Worm (Caenorhabditis elegans) whole organism, L4 larva: ENCODE measurements around the gene daf-10.

ENCODE experiments used
- F37D6.2 ChIP-seq: sonication (generic microtip); optimal IDR thresholded peaks from 2 replicates; lab custom pipeline; 2016; ENCODE audit warnings: mild to moderate bottlenecking, missing genetic modification characterization, missing compliant biosample characterization
- fkh-10 ChIP-seq: fragments of 150-350 bp; optimal IDR thresholded peaks from 2 replicates; lab custom pipeline; 2014; ENCODE audit warnings: missing biosample characterization, missing genetic modification reagents, missing genetic modification characterization
- pqm-1 ChIP-seq: sonication (generic microtip); optimal IDR thresholded peaks from 2 replicates; lab custom pipeline; 2017; ENCODE audit warnings: missing biosample characterization, missing genetic modification characterization
- skn-1 ChIP-seq: fragments of 150-350 bp; optimal IDR thresholded peaks from 2 replicates; lab custom pipeline; 2014; ENCODE audit warnings: missing biosample characterization, missing genetic modification characterization
- unc-39 ChIP-seq: sonication (generic microtip); optimal IDR thresholded peaks from 2 replicates; lab custom pipeline; 2017; ENCODE audit warnings: missing biosample characterization, missing genetic modification characterization

- no peak for TF ChIP-seq unc-39 (tag; lab: Kevin White, UChicago)
- no peak for TF ChIP-seq F37D6.2
- TF ChIP-seq pqm-1 (tag; lab: Kevin White, UChicago): no peak
- TF ChIP-seq skn-1 (tag; lab: Kevin White, UChicago): no peak
- TF ChIP-seq fkh-10 (GFP tag; lab: Kevin White, UChicago): peak; percentile 72
Observed at ce11 chrIV:9092011-9092410, 54.0 kb downstream of the daf-10 start.
